Worm (Caenorhabditis elegans) whole organism, mixed stage, embryonic: Measurements from ENCODE around the gene Y45F3A.4.

Experiments
- nhr-237 ChIP-seq: fragments of 150-350 bp; optimal IDR thresholded peaks from 2 replicates; lab custom pipeline; 2014; ENCODE audit warnings: missing biosample characterization, missing genetic modification characterization
- snpc-4 ChIP-seq: fragments of 150-350 bp; optimal IDR thresholded peaks from 2 replicates; lab custom pipeline; 2014; ENCODE audit warnings: missing biosample characterization, missing genetic modification characterization
- ztf-11 ChIP-seq: fragments of 150-350 bp; optimal IDR thresholded peaks from 2 replicates; lab custom pipeline; 2014; ENCODE audit warnings: missing biosample characterization, missing genetic modification characterization

ce11 chrIII:10537003-10537402 lies 38.2 kb downstream of the Y45F3A.4 start:
- no peak for TF ChIP-seq snpc-4 (tag; lab: Kevin White, UChicago)
- TF ChIP-seq nhr-237 (tag; lab: Kevin White, UChicago) = no peak
- TF ChIP-seq ztf-11 (tag; lab: Kevin White, UChicago) = no peak
